Fruit fly (Drosophila melanogaster) whole organism, embryonic: ENCODE data around the gene Dlc90F.
A peak's percentile ranks its signal among the peaks of the same experiment; 100 is the strongest.

ENCODE experiments used
- Adf1 ChIP-seq: fragments of 200-800 bp; sonication (Bioruptor generic); IDR thresholded peaks from 2 replicates; pipeline ENCODE4 v1.3.6; 2022; ENCODE audit warnings: missing biosample characterization, missing genetic modification characterization
- CG1024 ChIP-seq: fragments of 200-800 bp; sonication (Bioruptor generic); IDR thresholded peaks from 2 replicates; pipeline ENCODE4 v1.3.6; 2022; ENCODE audit warnings: missing biosample characterization, missing genetic modification characterization
- CG10267 ChIP-seq: fragments of 200-800 bp; sonication (Bioruptor generic); optimal IDR thresholded peaks from 2 replicates; lab custom pipeline; 2018; ENCODE audit warnings: missing biosample characterization, mild to moderate bottlenecking, missing genetic modification characterization, moderate library complexity
- CG10543 ChIP-seq: fragments of 200-800 bp; sonication (Bioruptor generic); optimal IDR thresholded peaks from 3 replicates; lab custom pipeline; 2017; ENCODE audit warnings: missing biosample characterization, mild to moderate bottlenecking, missing genetic modification characterization, moderate library complexity
- CG10959 ChIP-seq: fragments of 200-800 bp; sonication (Bioruptor generic); IDR thresholded peaks from 2 replicates; pipeline ENCODE4 v1.3.6; 2022; ENCODE audit warnings: missing biosample characterization, missing genetic modification characterization
- CG11085 ChIP-seq: fragments of 200-800 bp; sonication (Bioruptor generic); IDR thresholded peaks from 2 replicates; pipeline ENCODE4 v1.3.6; 2022; ENCODE audit warnings: missing biosample characterization, missing genetic modification characterization
- CG11398 ChIP-seq: fragments of 200-800 bp; sonication (Bioruptor generic); optimal IDR thresholded peaks from 2 replicates; lab custom pipeline; 2016; ENCODE audit warnings: missing biosample characterization, missing genetic modification characterization
- CG12219 ChIP-seq: fragments of 200-800 bp; sonication (Bioruptor generic); optimal IDR thresholded peaks from 3 replicates; lab custom pipeline; 2018; ENCODE audit warnings: missing biosample characterization, mild to moderate bottlenecking, missing genetic modification characterization
- CG12236 ChIP-seq: fragments of 200-800 bp; sonication (Bioruptor generic); optimal IDR thresholded peaks from 2 replicates; lab custom pipeline; 2016; ENCODE audit warnings: missing biosample characterization, missing genetic modification characterization
- CG15479 ChIP-seq: fragments of 200-800 bp; sonication (Bioruptor generic); optimal IDR thresholded peaks from 3 replicates; lab custom pipeline; 2019; ENCODE audit warnings: missing biosample characterization, mild to moderate bottlenecking, missing genetic modification characterization, moderate library complexity
- CG16863 ChIP-seq: fragments of 200-800 bp; sonication (Bioruptor generic); optimal IDR thresholded peaks from 3 replicates; lab custom pipeline; 2016; ENCODE audit warnings: missing biosample characterization, missing genetic modification characterization
- CG18619 ChIP-seq: fragments of 200-800 bp; sonication (Bioruptor generic); optimal IDR thresholded peaks from 3 replicates; lab custom pipeline; 2017; ENCODE audit warnings: missing biosample characterization, mild to moderate bottlenecking, missing genetic modification characterization
- CG4282 ChIP-seq: fragments of 200-800 bp; sonication (Bioruptor generic); optimal IDR thresholded peaks from 2 replicates; lab custom pipeline; 2016; ENCODE audit warnings: missing biosample characterization, missing genetic modification characterization
- CG4424 ChIP-seq: fragments of 200-800 bp; sonication (Bioruptor generic); optimal IDR thresholded peaks from 3 replicates; lab custom pipeline; 2016; ENCODE audit warnings: missing biosample characterization, missing genetic modification characterization
- CG6683 ChIP-seq: fragments of 200-800 bp; sonication (Bioruptor generic); optimal IDR thresholded peaks from 2 replicates; lab custom pipeline; 2017; ENCODE audit warnings: missing biosample characterization, mild to moderate bottlenecking, missing genetic modification characterization, missing genetic modification reagents
- CG8089 ChIP-seq: fragments of 200-800 bp; sonication (Bioruptor generic); optimal IDR thresholded peaks from 3 replicates; lab custom pipeline; 2016; ENCODE audit warnings: missing biosample characterization, missing genetic modification characterization
- CG8765 ChIP-seq: fragments of 200-800 bp; sonication (Bioruptor generic); IDR thresholded peaks from 2 replicates; pipeline ENCODE4 v1.3.6; 2022; ENCODE audit warnings: missing biosample characterization, missing genetic modification characterization
- CG9215 ChIP-seq: fragments of 200-800 bp; sonication (Bioruptor generic); IDR thresholded peaks from 2 replicates; pipeline ENCODE4 v1.3.6; 2022; ENCODE audit warnings: missing biosample characterization, missing genetic modification characterization
- CG9876 ChIP-seq: fragments of 200-800 bp; sonication (Bioruptor generic); optimal IDR thresholded peaks from 2 replicates; lab custom pipeline; 2016; ENCODE audit warnings: missing biosample characterization, missing genetic modification characterization
- H15 ChIP-seq: fragments of 200-800 bp; sonication (Bioruptor generic); IDR thresholded peaks from 3 replicates; pipeline ENCODE4 v1.3.6; 2022; ENCODE audit warnings: missing biosample characterization, missing genetic modification characterization
- Hr51 ChIP-seq, 2 experiments: fragments of 200-800 bp; sonication (Bioruptor generic); optimal IDR thresholded peaks; 2 replicates in 1 of 2; 3 replicates in 1 of 2; lab custom pipeline; 2016 to 2018; ENCODE audit warnings: missing biosample characterization in 2 of 2, missing genetic modification characterization in 2 of 2, mild to moderate bottlenecking in 1 of 2, moderate library complexity in 1 of 2
- Hsf ChIP-seq: fragments of 200-800 bp; sonication (Bioruptor generic); optimal IDR thresholded peaks from 3 replicates; lab custom pipeline; 2016; ENCODE audit warnings: missing biosample characterization, missing genetic modification characterization
- MTF-1 ChIP-seq: fragments of 200-800 bp; sonication (Bioruptor generic); optimal IDR thresholded peaks from 2 replicates; lab custom pipeline; 2018; ENCODE audit warnings: missing biosample characterization, mild to moderate bottlenecking, missing genetic modification characterization, borderline replicate concordance
- NfI ChIP-seq: fragments of 200-800 bp; sonication (Bioruptor generic); optimal IDR thresholded peaks from 3 replicates; lab custom pipeline; 2018; ENCODE audit warnings: missing biosample characterization, mild to moderate bottlenecking, missing genetic modification characterization, moderate library complexity
- Ravus ChIP-seq: fragments of 200-800 bp; sonication (Bioruptor generic); IDR thresholded peaks from 2 replicates; pipeline ENCODE4 v1.3.6; 2022; ENCODE audit warnings: missing biosample characterization, missing genetic modification characterization
- Rx ChIP-seq: fragments of 200-800 bp; sonication (Bioruptor generic); IDR thresholded peaks from 2 replicates; pipeline ENCODE4 v1.3.6; 2022; ENCODE audit warnings: missing biosample characterization, missing genetic modification characterization
- Spps ChIP-seq: fragments of 200-800 bp; sonication (Bioruptor generic); optimal IDR thresholded peaks from 2 replicates; lab custom pipeline; 2018; ENCODE audit warnings: missing biosample characterization, mild to moderate bottlenecking, missing genetic modification characterization
- TFAM ChIP-seq: fragments of 200-800 bp; sonication (Bioruptor generic); optimal IDR thresholded peaks from 2 replicates; lab custom pipeline; 2017; ENCODE audit warnings: missing biosample characterization, missing genetic modification characterization, inconsistent platforms
- ac ChIP-seq: fragments of 200-800 bp; sonication (Bioruptor generic); optimal IDR thresholded peaks from 3 replicates; lab custom pipeline; 2017; ENCODE audit warnings: missing biosample characterization, mild to moderate bottlenecking, missing genetic modification characterization
- ara ChIP-seq: fragments of 200-800 bp; sonication (Bioruptor generic); IDR thresholded peaks from 2 replicates; pipeline ENCODE4 v1.3.6; 2022; ENCODE audit warnings: missing biosample characterization, missing genetic modification characterization
- ash1 ChIP-seq: fragments of 200-800 bp; sonication (Bioruptor generic); optimal IDR thresholded peaks from 2 replicates; lab custom pipeline; 2018; ENCODE audit warnings: missing biosample characterization, mild to moderate bottlenecking, missing genetic modification characterization
- ato ChIP-seq: fragments of 200-800 bp; sonication (Bioruptor generic); IDR thresholded peaks from 2 replicates; pipeline ENCODE4 v1.3.6; 2022; ENCODE audit warnings: missing biosample characterization, missing genetic modification characterization; ENCODE audit not compliant: partially characterized antibody
- cato ChIP-seq: fragments of 200-800 bp; sonication (Bioruptor generic); optimal IDR thresholded peaks from 2 replicates; lab custom pipeline; 2016; ENCODE audit warnings: missing biosample characterization, missing genetic modification characterization, borderline replicate concordance
- cg ChIP-seq: fragments of 200-800 bp; sonication (Bioruptor generic); optimal IDR thresholded peaks from 3 replicates; lab custom pipeline; 2019; ENCODE audit warnings: missing biosample characterization, mild to moderate bottlenecking, missing genetic modification characterization, moderate library complexity
- danr ChIP-seq: fragments of 200-800 bp; sonication (Bioruptor generic); IDR thresholded peaks from 2 replicates; pipeline ENCODE4 v1.3.6; 2022; ENCODE audit warnings: missing biosample characterization, missing genetic modification characterization
- dimm ChIP-seq: fragments of 200-800 bp; sonication (Bioruptor generic); IDR thresholded peaks from 2 replicates; pipeline ENCODE4 v1.3.6; 2022; ENCODE audit warnings: missing biosample characterization, missing genetic modification characterization
- dm ChIP-seq: fragments of 200-800 bp; sonication (Bioruptor generic); optimal IDR thresholded peaks from 3 replicates; lab custom pipeline; 2016; ENCODE audit warnings: missing biosample characterization, missing genetic modification characterization
- fd102C ChIP-seq: fragments of 200-800 bp; sonication (Bioruptor generic); optimal IDR thresholded peaks from 2 replicates; lab custom pipeline; 2018; ENCODE audit warnings: missing biosample characterization, mild to moderate bottlenecking, missing genetic modification characterization, moderate library complexity
- fru ChIP-seq: fragments of >200 bp; optimal IDR thresholded peaks from 2 replicates; lab custom pipeline; 2017
- gem ChIP-seq: fragments of 200-800 bp; sonication (Bioruptor generic); optimal IDR thresholded peaks from 2 replicates; lab custom pipeline; 2019; ENCODE audit warnings: missing biosample characterization, mild to moderate bottlenecking, missing genetic modification characterization, moderate library complexity
- insv ChIP-seq, 2 experiments: fragments of 200-800 bp; sonication (Bioruptor generic); optimal IDR thresholded peaks; 3 replicates each; lab custom pipeline; 2016 to 2018; ENCODE audit warnings: missing biosample characterization in 2 of 2, missing genetic modification characterization in 2 of 2
- jumu ChIP-seq: fragments of 200-800 bp; sonication (Bioruptor generic); optimal IDR thresholded peaks from 3 replicates; lab custom pipeline; 2016; ENCODE audit warnings: missing biosample characterization, missing genetic modification characterization
- kah ChIP-seq: fragments of 200-800 bp; sonication (Bioruptor generic); optimal IDR thresholded peaks from 2 replicates; lab custom pipeline; 2018; ENCODE audit warnings: missing biosample characterization, mild to moderate bottlenecking, missing genetic modification characterization
- knrl ChIP-seq: fragments of 200-800 bp; sonication (Bioruptor generic); IDR thresholded peaks from 3 replicates; pipeline ENCODE4 v1.3.6; 2022; ENCODE audit warnings: missing biosample characterization, missing genetic modification characterization; ENCODE audit not compliant: partially characterized antibody
- mld ChIP-seq: fragments of 200-800 bp; sonication (Bioruptor generic); IDR thresholded peaks from 3 replicates; pipeline ENCODE4 v1.3.6; 2022; ENCODE audit warnings: missing biosample characterization, missing genetic modification characterization; ENCODE audit not compliant: partially characterized antibody
- odd ChIP-seq: fragments of 200-800 bp; sonication (Bioruptor generic); optimal IDR thresholded peaks from 2 replicates; lab custom pipeline; 2017; ENCODE audit warnings: missing biosample characterization, mild to moderate bottlenecking, missing genetic modification characterization
- sim ChIP-seq: fragments of 200-800 bp; sonication (Bioruptor generic); IDR thresholded peaks from 2 replicates; pipeline ENCODE4 v1.3.6; 2022; ENCODE audit warnings: missing biosample characterization, missing genetic modification characterization
- tgo ChIP-seq: fragments of 200-800 bp; sonication (Bioruptor generic); IDR thresholded peaks from 3 replicates; pipeline ENCODE4 v1.3.6; 2022; ENCODE audit warnings: missing biosample characterization, missing genetic modification characterization
- tup ChIP-seq: fragments of 200-800 bp; sonication (Bioruptor generic); optimal IDR thresholded peaks from 2 replicates; lab custom pipeline; 2016; ENCODE audit warnings: missing biosample characterization, mild to moderate bottlenecking, missing genetic modification characterization, moderate library complexity
- unc-4 ChIP-seq: fragments of 200-800 bp; sonication (Bioruptor generic); IDR thresholded peaks from 2 replicates; pipeline ENCODE4 v1.3.6; 2022; ENCODE audit warnings: missing biosample characterization, missing genetic modification characterization; ENCODE audit not compliant: partially characterized antibody
- yki ChIP-seq: fragments of >200 bp; optimal IDR thresholded peaks from 3 replicates; lab custom pipeline; 2018

Dlc90F gene

dm6 chr3R:18311368-18311919 is 12.4 kb downstream of the Dlc90F start (continued):
- TF ChIP-seq dm (GFP tag; lab: Kevin White, UChicago) = no peak
- no peak for TF ChIP-seq unc-4
- TF ChIP-seq sim (GFP tag; lab: Robert Waterston, UW) = no peak
- TF ChIP-seq CG12236 (GFP tag; lab: Kevin White, UChicago) = no peak
- peak; percentile 32; the same call in 1 of the 2 replicates for TF ChIP-seq CG9215 (GFP tag; lab: Robert Waterston, UW)
- TF ChIP-seq TFAM (GFP tag; lab: Kevin White, UChicago) = peak; percentile 65
- no peak for TF ChIP-seq ash1 (GFP tag; lab: Kevin White, UChicago)
- no peak for TF ChIP-seq CG11085 (GFP tag; lab: Robert Waterston, UW)
- peak; percentile 60 for TF ChIP-seq Rx (GFP tag; lab: Robert Waterston, UW)
- TF ChIP-seq CG8765 (GFP tag; lab: Robert Waterston, UW) = peak; percentile 29; the same call in 1 of the 2 replicates
- no peak for TF ChIP-seq kah (GFP tag; lab: Kevin White, UChicago)
- peak; percentile 54 for TF ChIP-seq CG18619 (GFP tag; lab: Kevin White, UChicago)
- no peak for TF ChIP-seq yki (lab: Kevin White, UChicago)
- peak; percentile 52 for TF ChIP-seq CG8089 (GFP tag; lab: Kevin White, UChicago)
- no peak for TF ChIP-seq cato (GFP tag; lab: Kevin White, UChicago)
- TF ChIP-seq CG15479 = no peak
- no peak for TF ChIP-seq dimm (GFP tag; lab: Robert Waterston, UW)
- no peak for TF ChIP-seq tgo (GFP tag; lab: Robert Waterston, UW)
- TF ChIP-seq gem (tag; lab: Kevin White, UChicago) = peak; percentile 83
- TF ChIP-seq ac = no peak
- TF ChIP-seq fru = no peak
- TF ChIP-seq CG10959 = peak; percentile 59
- no peak for TF ChIP-seq Hsf (GFP tag; lab: Kevin White, UChicago)
- no peak for TF ChIP-seq fd102C (GFP tag; lab: Kevin White, UChicago)
- TF ChIP-seq CG4424 = peak; percentile 33
- peak; percentile 47 for TF ChIP-seq jumu (GFP tag; lab: Kevin White, UChicago)
- peak in 1 of 2 experiments; percentile 76 for TF ChIP-seq Hr51 (GFP tag; optimal IDR thresholded peaks at IDR 0.05; lab: Kevin White, UChicago)
- peak; percentile 24 for TF ChIP-seq CG9876 (GFP tag; lab: Kevin White, UChicago)
- peak; percentile 18 for TF ChIP-seq tup
- peak; percentile 75 for TF ChIP-seq ara (GFP tag; lab: Robert Waterston, UW)
- peak; percentile 43 for TF ChIP-seq CG12219 (GFP tag; lab: Kevin White, UChicago)
- peak; percentile 43 for TF ChIP-seq CG10543
- peak; percentile 55 for TF ChIP-seq cg (GFP tag; lab: Kevin White, UChicago)
- no peak for TF ChIP-seq CG1024 (GFP tag; lab: Robert Waterston, UW)
- TF ChIP-seq CG16863 = peak; percentile 22
- TF ChIP-seq MTF-1 (GFP tag; lab: Kevin White, UChicago) = peak; percentile 73
- TF ChIP-seq ato (GFP tag; lab: Robert Waterston, UW) = 0 out of 2 replicates have a peak, but pooled peaks have one; percentile 41
- TF ChIP-seq knrl (GFP tag; lab: Robert Waterston, UW) = 0 out of 3 replicates have a peak, but pooled peaks have one; percentile 35
- TF ChIP-seq Spps (tag; lab: Kevin White, UChicago) = no peak
- no peak for TF ChIP-seq insv (GFP tag; optimal IDR thresholded peaks at IDR 0.05; lab: Kevin White, UChicago)
- no peak for TF ChIP-seq Ravus (GFP tag; lab: Robert Waterston, UW)
- peak; percentile 15 for TF ChIP-seq NfI (GFP tag; lab: Kevin White, UChicago)
- peak; percentile 46 for TF ChIP-seq CG10267 (tag; lab: Kevin White, UChicago)
- no peak for TF ChIP-seq CG6683 (GFP tag; lab: Kevin White, UChicago)
- no peak for TF ChIP-seq danr (GFP tag; lab: Robert Waterston, UW)
- peak; percentile 36; the same call in 1 of the 3 replicates for TF ChIP-seq H15 (GFP tag; lab: Robert Waterston, UW)
- TF ChIP-seq mld (GFP tag; lab: Robert Waterston, UW) = no peak
- peak; percentile 32 for TF ChIP-seq odd (GFP tag; lab: Kevin White, UChicago)
- TF ChIP-seq CG4282 (GFP tag; lab: Kevin White, UChicago) = no peak
- no peak for TF ChIP-seq CG11398 (GFP tag; lab: Kevin White, UChicago)
- peak; percentile 60; the same call in 1 of the 2 replicates for TF ChIP-seq Adf1 (GFP tag; lab: Robert Waterston, UW)
